Worm (Caenorhabditis elegans) whole organism, L3 larva: ENCODE measurements around the gene nhr-225.
"Not testable (repeated sequence)": the region's sequence is repeated elsewhere in the genome, so short reads cannot be mapped to it uniquely, and the experiment has no call there.

ENCODE experiments used
- R02D3.7 ChIP-seq: fragments of 150-350 bp; optimal IDR thresholded peaks from 2 replicates; lab custom pipeline; 2014; ENCODE audit warnings: missing biosample characterization, missing genetic modification characterization
- egl-27 ChIP-seq: sonication (generic microtip); optimal IDR thresholded peaks from 4 replicates; lab custom pipeline; 2017; ENCODE audit warnings: missing biosample characterization, missing genetic modification reagents, missing genetic modification characterization
- fos-1 ChIP-seq: fragments of 150-350 bp; optimal IDR thresholded peaks from 2 replicates; lab custom pipeline; 2014; ENCODE audit warnings: missing biosample characterization, missing genetic modification characterization
- jun-1 ChIP-seq: fragments of 150-350 bp; optimal IDR thresholded peaks from 2 replicates; lab custom pipeline; 2014; ENCODE audit warnings: missing biosample characterization, missing genetic modification reagents, missing genetic modification characterization
- nhr-237 ChIP-seq: fragments of 150-350 bp; optimal IDR thresholded peaks from 2 replicates; lab custom pipeline; 2014; ENCODE audit warnings: missing biosample characterization, missing genetic modification characterization
- nhr-28 ChIP-seq: fragments of 150-350 bp; optimal IDR thresholded peaks from 2 replicates; lab custom pipeline; 2014; ENCODE audit warnings: missing biosample characterization, missing genetic modification characterization
- snpc-4 ChIP-seq: fragments of 150-350 bp; optimal IDR thresholded peaks from 2 replicates; lab custom pipeline; 2014; ENCODE audit warnings: missing biosample characterization, missing genetic modification characterization
- ztf-11 ChIP-seq: fragments of 150-350 bp; optimal IDR thresholded peaks from 2 replicates; lab custom pipeline; 2014; ENCODE audit warnings: missing biosample characterization, missing genetic modification characterization

DNA sequence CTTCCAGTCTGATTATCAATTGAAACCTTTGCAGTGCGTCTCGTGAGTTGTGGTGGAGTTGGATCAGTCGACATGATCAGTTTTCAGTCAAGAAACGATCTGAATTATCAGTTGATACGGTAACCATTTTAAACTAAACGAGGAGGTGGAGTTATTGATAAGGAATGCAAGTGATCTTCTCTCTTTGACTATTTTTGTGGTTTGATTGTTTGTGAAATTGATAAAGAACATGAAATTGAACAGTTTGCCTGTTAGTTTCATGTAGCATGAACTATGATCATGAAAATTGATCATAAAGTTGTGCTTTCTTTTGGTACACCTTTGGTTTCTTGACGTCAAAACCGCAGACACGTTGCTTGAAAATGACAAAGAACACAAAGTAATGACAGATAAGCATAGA is 32.2 kb upstream of the nhr-225 start, which contains the start of gene pud-1.2:
- not testable (repeated sequence) for TF ChIP-seq egl-27 (tag; lab: Kevin White, UChicago); snpc-4; nhr-237 (tag; lab: Kevin White, UChicago); fos-1 (tag; lab: Kevin White, UChicago); R02D3.7 (tag; lab: Kevin White, UChicago); nhr-28 (tag; lab: Kevin White, UChicago); jun-1 (tag; lab: Kevin White, UChicago); ztf-11 (tag; lab: Kevin White, UChicago)
